Worm (Caenorhabditis elegans) whole organism, L2 larva: ENCODE data around the gene F44A2.5.

ENCODE experiments used
- R02D3.7 ChIP-seq: fragments of 150-350 bp; optimal IDR thresholded peaks from 2 replicates; lab custom pipeline; 2014; ENCODE audit warnings: missing biosample characterization, missing genetic modification characterization
- Y55F3AM.14 ChIP-seq: fragments of 200-800 bp; sonication (Bioruptor generic); optimal IDR thresholded peaks from 2 replicates; lab custom pipeline; 2018; ENCODE audit warnings: mild to moderate bottlenecking, missing genetic modification characterization, missing compliant biosample characterization
- ZK546.5 ChIP-seq: sonication (generic microtip); optimal IDR thresholded peaks from 2 replicates; lab custom pipeline; 2017; ENCODE audit warnings: missing biosample characterization, missing genetic modification characterization
- alr-1 ChIP-seq: fragments of 150-350 bp; optimal IDR thresholded peaks from 2 replicates; lab custom pipeline; 2014; ENCODE audit warnings: missing biosample characterization, missing genetic modification characterization
- aly-2 ChIP-seq: fragments of 150-350 bp; optimal IDR thresholded peaks from 2 replicates; lab custom pipeline; 2014; ENCODE audit warnings: missing biosample characterization, missing genetic modification characterization
- ama-1 ChIP-seq: fragments of 150-350 bp; optimal IDR thresholded peaks from 2 replicates; lab custom pipeline; 2018; ENCODE audit warnings: inconsistent platforms
- blmp-1 ChIP-seq: sonication (generic microtip); optimal IDR thresholded peaks from 2 replicates; lab custom pipeline; 2017; ENCODE audit warnings: missing genetic modification characterization, mild to moderate bottlenecking, missing compliant biosample characterization, antibody characterized with exemption, moderate library complexity; ENCODE audit not compliant: insufficient read depth
- ceh-82 ChIP-seq: fragments of 150-350 bp; optimal IDR thresholded peaks from 2 replicates; lab custom pipeline; 2014; ENCODE audit warnings: missing biosample characterization, missing genetic modification characterization
- crh-2 ChIP-seq: sonication (generic microtip); optimal IDR thresholded peaks from 2 replicates; lab custom pipeline; 2017; ENCODE audit warnings: missing biosample characterization, missing genetic modification characterization
- egl-27 ChIP-seq: sonication (generic microtip); optimal IDR thresholded peaks from 3 replicates; lab custom pipeline; 2017; ENCODE audit warnings: missing biosample characterization, missing genetic modification reagents, missing genetic modification characterization
- elt-1 ChIP-seq: fragments of 150-350 bp; optimal IDR thresholded peaks from 2 replicates; lab custom pipeline; 2014; ENCODE audit warnings: missing biosample characterization, missing genetic modification characterization
- elt-3 ChIP-seq: sonication (generic microtip); optimal IDR thresholded peaks from 2 replicates; lab custom pipeline; 2017; ENCODE audit warnings: missing biosample characterization, missing genetic modification characterization
- fos-1 ChIP-seq: fragments of 150-350 bp; optimal IDR thresholded peaks from 2 replicates; lab custom pipeline; 2014; ENCODE audit warnings: missing biosample characterization, missing genetic modification characterization
- lin-11 ChIP-seq: fragments of 150-350 bp; sonication (generic microtip); optimal IDR thresholded peaks from 2 replicates; lab custom pipeline; 2014; ENCODE audit warnings: missing biosample characterization, missing genetic modification characterization, inconsistent platforms, mixed read lengths
- lin-39 ChIP-seq: fragments of 150-350 bp; optimal IDR thresholded peaks from 2 replicates; lab custom pipeline; 2014; ENCODE audit warnings: missing biosample characterization, missing genetic modification reagents, missing genetic modification characterization
- lsy-2 ChIP-seq, 2 experiments: fragments of 150-350 bp in 1 of 2; sonication (generic microtip) in 1 of 2; optimal IDR thresholded peaks; 2 replicates each; lab custom pipeline; 2014 to 2017; ENCODE audit warnings: missing biosample characterization in 2 of 2, missing genetic modification characterization in 2 of 2
- mab-5 ChIP-seq: fragments of 150-350 bp; optimal IDR thresholded peaks from 2 replicates; lab custom pipeline; 2014; ENCODE audit warnings: missing biosample characterization, missing genetic modification characterization
- mbf-1 ChIP-seq: sonication (generic microtip); optimal IDR thresholded peaks from 2 replicates; lab custom pipeline; 2017; ENCODE audit warnings: missing biosample characterization, missing genetic modification characterization
- mdl-1 ChIP-seq, 2 experiments: fragments of 150-350 bp in 1 of 2; sonication (generic microtip) in 1 of 2; optimal IDR thresholded peaks; 2 replicates each; lab custom pipeline; 2017; ENCODE audit warnings: missing biosample characterization in 2 of 2, missing genetic modification characterization in 2 of 2
- nhr-10 ChIP-seq: sonication (generic microtip); optimal IDR thresholded peaks from 2 replicates; lab custom pipeline; 2017; ENCODE audit warnings: missing biosample characterization, missing genetic modification characterization
- nhr-11 ChIP-seq: fragments of 150-350 bp; optimal IDR thresholded peaks from 2 replicates; lab custom pipeline; 2014; ENCODE audit warnings: missing biosample characterization, missing genetic modification characterization
- nhr-129 ChIP-seq: fragments of 150-350 bp; optimal IDR thresholded peaks from 2 replicates; lab custom pipeline; 2014; ENCODE audit warnings: missing biosample characterization, missing genetic modification characterization
- nhr-21 ChIP-seq: fragments of 150-350 bp; optimal IDR thresholded peaks from 2 replicates; lab custom pipeline; 2014; ENCODE audit warnings: missing biosample characterization, missing genetic modification characterization
- nhr-237 ChIP-seq: fragments of 150-350 bp; optimal IDR thresholded peaks from 2 replicates; lab custom pipeline; 2014; ENCODE audit warnings: missing biosample characterization, missing genetic modification characterization
- nhr-25 ChIP-seq: fragments of 150-350 bp; sonication (generic microtip); optimal IDR thresholded peaks from 3 replicates; lab custom pipeline; 2014; ENCODE audit warnings: missing biosample characterization, missing genetic modification characterization
- nhr-6 ChIP-seq: fragments of 150-350 bp; optimal IDR thresholded peaks from 2 replicates; lab custom pipeline; 2014; ENCODE audit warnings: missing biosample characterization, missing genetic modification characterization
- nhr-77 ChIP-seq: fragments of 150-350 bp; optimal IDR thresholded peaks from 2 replicates; lab custom pipeline; 2014; ENCODE audit warnings: missing biosample characterization, missing genetic modification characterization
- peb-1 ChIP-seq: fragments of 150-350 bp; optimal IDR thresholded peaks from 2 replicates; lab custom pipeline; 2014; ENCODE audit warnings: missing biosample characterization, missing genetic modification characterization
- skn-1 ChIP-seq: sonication (generic microtip); optimal IDR thresholded peaks from 2 replicates; lab custom pipeline; 2017; ENCODE audit warnings: missing biosample characterization, missing genetic modification characterization
- sma-3 ChIP-seq: sonication (generic microtip); optimal IDR thresholded peaks from 2 replicates; lab custom pipeline; 2016; ENCODE audit warnings: missing genetic modification reagents, missing genetic modification characterization, missing compliant biosample characterization
- sma-9 ChIP-seq, 2 experiments: fragments of 150-350 bp in 1 of 2; sonication (generic microtip) in 1 of 2; optimal IDR thresholded peaks; 2 replicates each; lab custom pipeline; 2014 to 2016; ENCODE audit warnings: missing genetic modification characterization in 2 of 2, mild to moderate bottlenecking in 1 of 2, missing biosample characterization in 1 of 2, missing compliant biosample characterization in 1 of 2, missing genetic modification reagents in 1 of 2, moderate library complexity in 1 of 2
- unc-62 ChIP-seq: fragments of 150-350 bp; optimal IDR thresholded peaks from 2 replicates; lab custom pipeline; 2014; ENCODE audit warnings: missing biosample characterization, missing genetic modification reagents, missing genetic modification characterization
- zag-1 ChIP-seq: fragments of 150-350 bp; optimal IDR thresholded peaks from 2 replicates; lab custom pipeline; 2014; ENCODE audit warnings: missing biosample characterization, missing genetic modification characterization
- ztf-4 ChIP-seq: fragments of 150-350 bp; optimal IDR thresholded peaks from 2 replicates; lab custom pipeline; 2014; ENCODE audit warnings: missing biosample characterization, missing genetic modification characterization

F44A2.5 gene

DNA sequence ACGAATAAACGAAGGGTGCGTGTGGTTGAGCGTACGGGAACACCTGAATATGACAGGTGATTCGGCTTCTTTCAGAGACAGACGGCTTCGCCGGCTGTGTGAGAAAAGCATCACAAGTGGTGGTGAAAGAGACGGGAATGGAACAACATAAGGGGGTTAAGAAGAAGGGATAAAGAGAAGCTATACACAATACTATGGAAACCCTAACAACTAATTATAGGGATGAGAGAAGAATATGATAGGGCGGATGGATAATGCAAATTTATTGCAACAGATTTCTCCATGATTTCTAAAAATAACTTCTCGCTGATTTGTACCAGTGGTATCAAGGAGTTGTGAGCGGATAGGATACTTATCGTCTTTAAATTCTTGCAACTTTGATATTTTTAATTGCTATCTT is 15.3 kb upstream of the F44A2.5 start, which contains the start of gene hlh-10:
TSS of gene hlh-10 (minus strand) at position 101 of the 400 bp plus-strand sequence.
- TF ChIP-seq nhr-10 (tag; lab: Kevin White, UChicago) (no peak), nhr-11 (tag; lab: Kevin White, UChicago) (no peak), lsy-2 (tag; optimal IDR thresholded peaks at IDR 0.05; lab: Kevin White, UChicago) (no peak), nhr-237 (no peak), nhr-6 (tag; lab: Kevin White, UChicago) (no peak), ama-1 (lab: Kevin White, UChicago) (no peak), skn-1 (no peak), mdl-1 (tag; optimal IDR thresholded peaks at IDR 0.05; lab: Kevin White, UChicago) (no peak), ztf-4 (tag; lab: Kevin White, UChicago) (no peak), Y55F3AM.14 (GFP tag; lab: Kevin White, UChicago) (no peak), peb-1 (tag; lab: Kevin White, UChicago) (no peak), zag-1 (tag; lab: Kevin White, UChicago) (no peak), blmp-1 (tag; lab: Kevin White, UChicago) (no peak), lin-39 (tag; lab: Kevin White, UChicago) (no peak), fos-1 (tag; lab: Kevin White, UChicago) (no peak), egl-27 (tag; lab: Kevin White, UChicago) (no peak), alr-1 (no peak)

- TF ChIP-seq aly-2 (tag; lab: Kevin White, UChicago): no peak
- TF ChIP-seq sma-3 (GFP tag; lab: Kevin White, UChicago): no peak
- no peak for TF ChIP-seq nhr-25 (tag; lab: Kevin White, UChicago)
- no peak for TF ChIP-seq R02D3.7 (tag; lab: Kevin White, UChicago)
- no peak for TF ChIP-seq elt-1 (tag; lab: Kevin White, UChicago)
- no peak for TF ChIP-seq egl-27 (tag; lab: Kevin White, UChicago)
- no peak for TF ChIP-seq lin-11
- TF ChIP-seq nhr-129 (tag; lab: Kevin White, UChicago): no peak
- no peak for TF ChIP-seq zag-1 (tag; lab: Kevin White, UChicago)
- TF ChIP-seq ZK546.5 (tag; lab: Kevin White, UChicago): no peak
- no peak for TF ChIP-seq mdl-1 (tag; optimal IDR thresholded peaks at IDR 0.05; lab: Kevin White, UChicago)
- no peak for TF ChIP-seq unc-62 (GFP tag; lab: Kevin White, UChicago)
- no peak for TF ChIP-seq mbf-1 (tag; lab: Kevin White, UChicago)
- TF ChIP-seq, all 48 proteins: peak for 0
Measured at ce11 chrV:9283452-9283851, 14.0 kb upstream of the F44A2.5 start.

- TF ChIP-seq R02D3.7 (tag; lab: Kevin White, UChicago) (no peak), peb-1 (tag; lab: Kevin White, UChicago) (peak; percentile 17), fos-1 (tag; lab: Kevin White, UChicago) (no peak), ceh-82 (tag; lab: Kevin White, UChicago) (no peak)
- TF ChIP-seq, all 48 proteins: peak for 1
Measured at ce11 chrV:9287460-9287859, 10.0 kb upstream of the F44A2.5 start, which contains the start of gene lron-2. Gene lron-2, minus strand, starts transcription at chrV:9287560.

- TF ChIP-seq ama-1 (lab: Kevin White, UChicago) (no peak), elt-1 (tag; lab: Kevin White, UChicago) (no peak), egl-27 (tag; lab: Kevin White, UChicago) (no peak), mbf-1 (tag; lab: Kevin White, UChicago) (no peak), nhr-129 (tag; lab: Kevin White, UChicago) (no peak), nhr-25 (tag; lab: Kevin White, UChicago) (no peak), mab-5 (tag; lab: Kevin White, UChicago) (no peak), sma-9 (GFP tag; optimal IDR thresholded peaks at IDR 0.05; lab: Kevin White, UChicago) (no peak), sma-9 (tag; optimal IDR thresholded peaks at IDR 0.05; lab: Kevin White, UChicago) (no peak), nhr-77 (no peak), nhr-21 (tag; lab: Kevin White, UChicago) (no peak), nhr-11 (tag; lab: Kevin White, UChicago) (no peak), elt-3 (tag; lab: Kevin White, UChicago) (no peak), nhr-10 (tag; lab: Kevin White, UChicago) (no peak), crh-2 (tag; lab: Kevin White, UChicago) (no peak), unc-62 (GFP tag; lab: Kevin White, UChicago) (no peak), mdl-1 (tag; optimal IDR thresholded peaks at IDR 0.05; lab: Kevin White, UChicago) (no peak), lin-11 (no peak)
Measured at ce11 chrV:9291919-9292318, 5.5 kb upstream of the F44A2.5 start, which contains the start of gene ZK682.7. Gene ZK682.7, minus strand, starts transcription at chrV:9292165.
